Worm (Caenorhabditis elegans): ENCODE data around the gene C16C10.2.
A peak's percentile ranks its signal among the peaks of the same experiment; 100 is the strongest.

Gene C16C10.2

DNA sequence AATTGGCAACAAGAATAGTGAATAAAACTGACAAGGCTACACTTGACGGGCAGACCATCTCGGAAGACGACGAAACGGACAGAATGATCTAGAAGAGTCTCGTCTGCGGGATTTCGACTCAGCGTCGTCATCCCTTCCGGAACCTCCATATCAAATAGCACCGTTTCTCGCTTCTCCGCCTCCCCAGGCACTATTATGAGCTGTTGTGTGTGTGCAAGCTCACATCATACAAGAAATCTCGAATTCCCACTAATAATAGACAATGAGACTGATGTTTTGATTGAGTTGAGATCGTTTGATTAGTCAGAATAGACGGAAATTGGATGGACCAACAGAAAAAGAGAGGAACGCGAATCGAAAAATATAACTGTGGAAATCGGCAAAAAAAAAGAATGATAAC, 11.8 kb upstream of the C16C10.2 start, which contains the start of gene spp-28:
TSS of gene spp-28 (minus strand) at position 101 of the 400 bp plus-strand sequence.
- TF ChIP-seq ztf-11 (tag; optimal IDR thresholded peaks at IDR 0.05) (no peak), nhr-76 (tag; optimal IDR thresholded peaks at IDR 0.05) (no peak), nhr-43 (tag; optimal IDR thresholded peaks at IDR 0.05; ENCODE audit: poor library complexity, severe bottlenecking) (no peak), mml-1 (tag; optimal IDR thresholded peaks at IDR 0.05) (no peak), unc-39 (tag; optimal IDR thresholded peaks at IDR 0.05) (no peak), skn-1 (tag; optimal IDR thresholded peaks at IDR 0.05) (no peak), fkh-10 (GFP tag; optimal IDR thresholded peaks at IDR 0.05) (no peak), R02D3.7 (tag; optimal IDR thresholded peaks at IDR 0.05) (no peak), ZK546.5 (tag; optimal IDR thresholded peaks at IDR 0.05) (no peak), egl-27 (tag; optimal IDR thresholded peaks at IDR 0.05) (no peak)

ce11 chrIII:4189602-4190001, 11.1 kb upstream of the C16C10.2 start:
- TF ChIP-seq nhr-43 (tag; optimal IDR thresholded peaks at IDR 0.05; ENCODE audit: poor library complexity, severe bottlenecking), result peak; percentile 10
- peak; percentile 4 for TF ChIP-seq nhr-23 (tag; optimal IDR thresholded peaks at IDR 0.05)
- no peak for TF ChIP-seq ceh-9 (tag; optimal IDR thresholded peaks at IDR 0.05)
- TF ChIP-seq pqm-1 (tag; optimal IDR thresholded peaks at IDR 0.05), result no peak
- TF ChIP-seq fos-1 (tag; optimal IDR thresholded peaks at IDR 0.05), result no peak
- no peak for TF ChIP-seq unc-62 (GFP tag; optimal IDR thresholded peaks at IDR 0.05)
- no peak for TF ChIP-seq nfya-1 (tag; optimal IDR thresholded peaks at IDR 0.05; ENCODE audit: insufficient read depth)
- TF ChIP-seq lin-15B (tag; optimal IDR thresholded peaks at IDR 0.05), result no peak
- TF ChIP-seq tbx-2 (tag; optimal IDR thresholded peaks at IDR 0.05), result no peak
- no peak for TF ChIP-seq eor-1 (tag; optimal IDR thresholded peaks at IDR 0.05)
- no peak for TF ChIP-seq ztf-11 (tag; optimal IDR thresholded peaks at IDR 0.05)
- TF ChIP-seq nhr-11 (tag; optimal IDR thresholded peaks at IDR 0.05), result no peak
- no peak for TF ChIP-seq egl-27 (tag; optimal IDR thresholded peaks at IDR 0.05)
- TF ChIP-seq nhr-76 (tag; optimal IDR thresholded peaks at IDR 0.05), result no peak

- no peak for TF ChIP-seq elt-1 (tag; optimal IDR thresholded peaks at IDR 0.05)
- peak; percentile 13 for TF ChIP-seq nfya-1 (tag; optimal IDR thresholded peaks at IDR 0.05; ENCODE audit: insufficient read depth)
- no peak for TF ChIP-seq zag-1 (tag; optimal IDR thresholded peaks at IDR 0.05)
- TF ChIP-seq ceh-82 (tag; optimal IDR thresholded peaks at IDR 0.05), result no peak
- no peak for TF ChIP-seq nhr-23 (tag; optimal IDR thresholded peaks at IDR 0.05)
- peak; percentile 20 for TF ChIP-seq nhr-43 (tag; optimal IDR thresholded peaks at IDR 0.05; ENCODE audit: poor library complexity, severe bottlenecking)
- peak; percentile 71 for TF ChIP-seq nhr-25 (tag; optimal IDR thresholded peaks at IDR 0.05)
- peak in 1 of 3 experiments; percentile 17 for TF ChIP-seq elt-3 (tag; optimal IDR thresholded peaks at IDR 0.05)
- TF ChIP-seq mml-1 (tag; optimal IDR thresholded peaks at IDR 0.05), result no peak
These were observed 9.4 kb upstream of the C16C10.2 start, which contains the start of gene R74.2 for ce11 chrIII:4187845-4188244. Gene R74.2, plus strand, starts transcription at chrIII:4188160.

ce11 chrIII:4186751-4187309, 8.4 kb upstream of the C16C10.2 start, which contains the start of gene lars-1:
Gene lars-1, minus strand, starts transcription at chrIII:4186801.
- TF ChIP-seq nhr-76 (tag; optimal IDR thresholded peaks at IDR 0.05), result no peak
- peak; percentile 17 for TF ChIP-seq hmg-11 (tag; optimal IDR thresholded peaks at IDR 0.05)
- no peak for TF ChIP-seq R02D3.7 (tag; optimal IDR thresholded peaks at IDR 0.05)
- TF ChIP-seq nfya-1 (tag; optimal IDR thresholded peaks at IDR 0.05; ENCODE audit: insufficient read depth), result peak; percentile 22
- TF ChIP-seq lin-15B (tag; optimal IDR thresholded peaks at IDR 0.05), result peak; percentile 49
- TF ChIP-seq lsy-12 (tag; optimal IDR thresholded peaks at IDR 0.05), result no peak
- no peak for TF ChIP-seq fkh-2 (tag; optimal IDR thresholded peaks at IDR 0.05)
- TF ChIP-seq aly-2 (tag; optimal IDR thresholded peaks at IDR 0.05), result no peak
- peak; percentile 49 for TF ChIP-seq ceh-28 (tag; optimal IDR thresholded peaks at IDR 0.05)

DNA sequence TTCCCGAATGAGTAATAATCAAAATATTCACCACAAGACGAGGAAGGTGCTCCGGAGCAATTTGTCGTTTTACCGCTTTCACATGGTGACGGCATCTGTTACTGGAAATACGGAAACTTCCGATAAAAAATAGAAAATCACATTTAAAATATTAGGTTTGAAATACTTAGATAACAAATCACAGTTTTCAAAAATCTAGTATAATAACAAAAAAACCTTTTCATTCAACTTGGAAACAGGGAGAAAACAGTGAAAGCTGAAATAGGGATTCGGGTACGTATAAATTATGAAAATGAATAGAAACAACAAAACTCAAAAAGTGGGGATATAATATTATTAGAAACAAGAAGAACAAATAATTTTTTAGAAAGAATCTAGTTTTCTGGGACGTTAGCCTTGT, 2.9 kb upstream of the C16C10.2 start, which contains the start of gene C16C10.1:
TSS of gene C16C10.1 (minus strand) at position 101 of the 400 bp plus-strand sequence.
- TF ChIP-seq snpc-4 (tag; optimal IDR thresholded peaks at IDR 0.05), result no peak
- no peak for TF ChIP-seq pqm-1 (tag; optimal IDR thresholded peaks at IDR 0.05)
- no peak for TF ChIP-seq unc-39 (tag; optimal IDR thresholded peaks at IDR 0.05)
- TF ChIP-seq lin-39 (tag; optimal IDR thresholded peaks at IDR 0.05), result no peak
- no peak for TF ChIP-seq eor-1 (tag; optimal IDR thresholded peaks at IDR 0.05)
- TF ChIP-seq ZK546.5 (tag; optimal IDR thresholded peaks at IDR 0.05), result no peak
- TF ChIP-seq mdl-1 (tag; optimal IDR thresholded peaks at IDR 0.05), result no peak
- no peak for TF ChIP-seq fos-1 (tag; optimal IDR thresholded peaks at IDR 0.05)
- TF ChIP-seq jun-1 (tag; optimal IDR thresholded peaks at IDR 0.05), result no peak
- TF ChIP-seq sea-2 (GFP tag; optimal IDR thresholded peaks at IDR 0.05), result no peak
- TF ChIP-seq ama-1 (optimal IDR thresholded peaks at IDR 0.05), result no peak
- no peak for TF ChIP-seq nhr-43 (tag; optimal IDR thresholded peaks at IDR 0.05; ENCODE audit: poor library complexity, severe bottlenecking)
